Fruit fly (Drosophila melanogaster): ENCODE measurements around the gene Nup205.

Gene Nup205

dm6 chrX:19846701-19847383 lies 5.2 kb upstream of the Nup205 start (continued):
- TF ChIP-seq Aef1 (GFP tag; IDR thresholded peaks at IDR 0.05) (peak; percentile 94), ems (GFP tag; optimal IDR thresholded peaks at IDR 0.05) (peak; percentile 94), CG12769 (tag; optimal IDR thresholded peaks at IDR 0.05) (peak; percentile 97), chinmo (GFP tag; IDR thresholded peaks at IDR 0.05; ENCODE audit: partially characterized antibody) (no peak), Lpt (GFP tag; optimal IDR thresholded peaks at IDR 0.05) (no peak), CG15011 (GFP tag; optimal IDR thresholded peaks at IDR 0.05) (peak; percentile 84), lov (optimal IDR thresholded peaks at IDR 0.05) (no peak), lov (GFP tag; IDR thresholded peaks at IDR 0.05) (peak; percentile 90), btn (GFP tag; optimal IDR thresholded peaks at IDR 0.05) (peak; percentile 93), org-1 (GFP tag; optimal IDR thresholded peaks at IDR 0.05) (peak; percentile 92), CG12744 (GFP tag; optimal IDR thresholded peaks at IDR 0.05) (peak; percentile 88), CG7963 (GFP tag; IDR thresholded peaks at IDR 0.05; ENCODE audit: partially characterized antibody) (no peak), klu (GFP tag; IDR thresholded peaks at IDR 0.05) (peak; percentile 88), gcm (GFP tag; optimal IDR thresholded peaks at IDR 0.05) (peak; percentile 94), CG11723 (GFP tag; optimal IDR thresholded peaks at IDR 0.05) (peak; percentile 89), CG18476 (GFP tag; optimal IDR thresholded peaks at IDR 0.05) (peak; percentile 88), insv (GFP tag; optimal IDR thresholded peaks at IDR 0.05) (peak; percentile 22 to 36), CG10209 (GFP tag; optimal IDR thresholded peaks at IDR 0.05) (peak; percentile 94), sqz (GFP tag; optimal IDR thresholded peaks at IDR 0.05) (peak; percentile 80), crp (GFP tag; optimal IDR thresholded peaks at IDR 0.05) (peak in 1 of 2 experiments; percentile 57), YL-1 (GFP tag; optimal IDR thresholded peaks at IDR 0.05) (peak; percentile 57), CG17802 (tag; optimal IDR thresholded peaks at IDR 0.05) (peak; percentile 81), BEAF-32 (GFP tag; optimal IDR thresholded peaks at IDR 0.05) (peak; percentile 2), CG1832 (GFP tag; optimal IDR thresholded peaks at IDR 0.05) (no peak), unpg (GFP tag; optimal IDR thresholded peaks at IDR 0.05) (peak; percentile 95), p53 (GFP tag; optimal IDR thresholded peaks at IDR 0.05) (peak; percentile 89), pum (GFP tag; optimal IDR thresholded peaks at IDR 0.05) (peak; percentile 96), CG13287 (GFP tag; IDR thresholded peaks at IDR 0.05; ENCODE audit: partially characterized antibody) (no peak), abd-A (tag; optimal IDR thresholded peaks at IDR 0.05) (peak; percentile 87), Trl (optimal IDR thresholded peaks at IDR 0.05) (peak; percentile 1 to 6), Trl (GFP tag; optimal IDR thresholded peaks at IDR 0.05) (peak; percentile 92), Atf6 (GFP tag; IDR thresholded peaks at IDR 0.05) (peak; percentile 91), Jarid2 (GFP tag; optimal IDR thresholded peaks at IDR 0.05) (peak; percentile 78), jigr1 (GFP tag; IDR thresholded peaks at IDR 0.05) (peak; percentile 88; the same call in 2 of the 3 replicates), CG4617 (GFP tag; optimal IDR thresholded peaks at IDR 0.05; ENCODE audit: borderline replicate concordance) (peak; percentile 86), h (optimal IDR thresholded peaks at IDR 0.05) (no peak), Hand (GFP tag; optimal IDR thresholded peaks at IDR 0.05) (peak; percentile 71), gro (GFP tag; optimal IDR thresholded peaks at IDR 0.05) (peak; percentile 84), sug (tag; optimal IDR thresholded peaks at IDR 0.05) (peak; percentile 83), hb (GFP tag; IDR thresholded peaks at IDR 0.05; ENCODE audit: partially characterized antibody) (no peak), CG6175 (GFP tag; IDR thresholded peaks at IDR 0.05) (peak; percentile 85), CG30431 (GFP tag; optimal IDR thresholded peaks at IDR 0.05) (peak; percentile 93), tx (GFP tag; optimal IDR thresholded peaks at IDR 0.05) (peak; percentile 93), bcd (GFP tag; optimal IDR thresholded peaks at IDR 0.05) (peak; percentile 93), Scr (GFP tag; IDR thresholded peaks at IDR 0.05; ENCODE audit: partially characterized antibody) (no peak), CG4854 (GFP tag; optimal IDR thresholded peaks at IDR 0.05) (peak; percentile 86), hth (optimal IDR thresholded peaks at IDR 0.05) (no peak), jing (GFP tag; optimal IDR thresholded peaks at IDR 0.05) (peak; percentile 93), Sin3A (optimal IDR thresholded peaks at IDR 0.05) (no peak), unc-4 (GFP tag; IDR thresholded peaks at IDR 0.05; ENCODE audit: partially characterized antibody) (no peak)

All from whole organism, embryonic.